Fruit fly (Drosophila melanogaster): ENCODE measurements around the gene Prim1.

dm6 chr3L:8358138-8358537, 18.0 kb downstream of the Prim1 start:
- peak; percentile 55 for TF ChIP-seq Snoo (tag; optimal IDR thresholded peaks at IDR 0.05)
- peak; percentile 53 for TF ChIP-seq CG17806 (tag; optimal IDR thresholded peaks at IDR 0.05)
- TF ChIP-seq CG10348 (GFP tag; IDR thresholded peaks at IDR 0.05), result no peak
- no peak for TF ChIP-seq fd96Ca (GFP tag; IDR thresholded peaks at IDR 0.05)
- no peak for TF ChIP-seq CG4496 (GFP tag; IDR thresholded peaks at IDR 0.05)
